Fruit fly (Drosophila melanogaster) whole organism, prepupa: ENCODE results near the gene Sgp.

Source experiments
- Blimp-1 ChIP-seq: fragments of 200-800 bp; sonication (Bioruptor generic); optimal IDR thresholded peaks from 3 replicates; lab custom pipeline; 2017; ENCODE audit warnings: missing biosample characterization, missing genetic modification characterization, mild to moderate bottlenecking, moderate library complexity, missing genetic modification reagents
- CG10631 ChIP-seq: fragments of 200-800 bp; sonication (Bioruptor generic); optimal IDR thresholded peaks from 2 replicates; lab custom pipeline; 2016; ENCODE audit warnings: missing biosample characterization, missing genetic modification characterization
- CG10669 ChIP-seq: fragments of 200-800 bp; sonication (Bioruptor generic); optimal IDR thresholded peaks from 3 replicates; lab custom pipeline; 2018; ENCODE audit warnings: missing biosample characterization, mild to moderate bottlenecking, missing genetic modification characterization, moderate library complexity
- CG11762 ChIP-seq: fragments of 200-800 bp; sonication (Bioruptor generic); optimal IDR thresholded peaks from 3 replicates; lab custom pipeline; 2016; ENCODE audit warnings: missing biosample characterization, missing genetic modification characterization; ENCODE audit not compliant: insufficient read depth
- CG11902 ChIP-seq: fragments of 200-800 bp; sonication (Bioruptor generic); optimal IDR thresholded peaks from 3 replicates; lab custom pipeline; 2016; ENCODE audit warnings: missing biosample characterization, missing genetic modification characterization
- CG15336 ChIP-seq: fragments of 200-800 bp; sonication (Bioruptor generic); IDR thresholded peaks from 2 replicates; pipeline ENCODE4 v1.3.6; 2022; ENCODE audit warnings: missing biosample characterization, missing genetic modification characterization
- CG1621 ChIP-seq: fragments of 200-800 bp; sonication (Bioruptor generic); optimal IDR thresholded peaks from 3 replicates; lab custom pipeline; 2018; ENCODE audit warnings: missing biosample characterization, mild to moderate bottlenecking, missing genetic modification characterization
- CG16779 ChIP-seq: fragments of 200-800 bp; sonication (Bioruptor generic); optimal IDR thresholded peaks from 3 replicates; lab custom pipeline; 2017; ENCODE audit warnings: missing biosample characterization, mild to moderate bottlenecking, missing genetic modification characterization
- CG32006 ChIP-seq: fragments of 200-800 bp; sonication (Bioruptor generic); optimal IDR thresholded peaks from 3 replicates; lab custom pipeline; 2017; ENCODE audit warnings: missing biosample characterization, mild to moderate bottlenecking, missing genetic modification characterization
- CG34406 ChIP-seq: fragments of 200-800 bp; sonication (Bioruptor generic); optimal IDR thresholded peaks from 3 replicates; lab custom pipeline; 2016; ENCODE audit warnings: missing biosample characterization, missing genetic modification characterization
- CG6163 ChIP-seq: fragments of 200-800 bp; sonication (Bioruptor generic); IDR thresholded peaks from 3 replicates; pipeline ENCODE4 v1.3.6; 2022; ENCODE audit warnings: missing biosample characterization, missing genetic modification characterization
- CG6792 ChIP-seq: fragments of 200-800 bp; sonication (Bioruptor generic); optimal IDR thresholded peaks from 3 replicates; lab custom pipeline; 2016; ENCODE audit warnings: missing biosample characterization, missing genetic modification characterization
- CG6854 ChIP-seq: fragments of 200-800 bp; sonication (Bioruptor generic); optimal IDR thresholded peaks from 2 replicates; lab custom pipeline; 2017; ENCODE audit warnings: missing biosample characterization, mild to moderate bottlenecking, missing genetic modification characterization
- CG8632 ChIP-seq: fragments of 200-800 bp; sonication (Bioruptor generic); optimal IDR thresholded peaks from 3 replicates; lab custom pipeline; 2016; ENCODE audit warnings: missing biosample characterization, missing genetic modification characterization
- CG9139 ChIP-seq: fragments of 200-800 bp; sonication (Bioruptor generic); optimal IDR thresholded peaks from 3 replicates; lab custom pipeline; 2017; ENCODE audit warnings: missing biosample characterization, mild to moderate bottlenecking, missing genetic modification characterization
- Eip75B ChIP-seq: fragments of 200-800 bp; sonication (Bioruptor generic); optimal IDR thresholded peaks from 3 replicates; lab custom pipeline; 2016; ENCODE audit warnings: missing biosample characterization, missing genetic modification characterization
- Eip78C ChIP-seq: fragments of 200-800 bp; sonication (Bioruptor generic); peaks from one replicate; lab custom pipeline; 2016; ENCODE audit warnings: missing biosample characterization, missing genetic modification characterization
- Ets21C ChIP-seq: fragments of 200-800 bp; sonication (Bioruptor generic); optimal IDR thresholded peaks from 3 replicates; lab custom pipeline; 2016; ENCODE audit warnings: missing biosample characterization, missing genetic modification characterization
- Ets96B ChIP-seq: fragments of 200-800 bp; optimal IDR thresholded peaks from 2 replicates; lab custom pipeline; 2019; ENCODE audit warnings: missing biosample characterization, mild to moderate bottlenecking, missing genetic modification characterization, moderate library complexity
- Gug ChIP-seq: fragments of 200-800 bp; sonication (Bioruptor generic); IDR thresholded peaks from 2 replicates; pipeline ENCODE4 v1.3.6; 2022; ENCODE audit warnings: missing biosample characterization, missing genetic modification characterization
- Hr38 ChIP-seq: sonication (Bioruptor generic); optimal IDR thresholded peaks from 2 replicates; lab custom pipeline; 2016; ENCODE audit warnings: missing biosample characterization, missing genetic modification characterization
- Hr4 ChIP-seq: fragments of 200-800 bp; sonication (Bioruptor generic); optimal IDR thresholded peaks from 3 replicates; lab custom pipeline; 2016; ENCODE audit warnings: missing biosample characterization, missing genetic modification characterization
- Lpt ChIP-seq: fragments of 200-800 bp; sonication (Bioruptor generic); optimal IDR thresholded peaks from 3 replicates; lab custom pipeline; 2016; ENCODE audit warnings: missing biosample characterization, missing genetic modification characterization
- Met ChIP-seq: fragments of 200-800 bp; sonication (Bioruptor generic); optimal IDR thresholded peaks from 3 replicates; lab custom pipeline; 2016; ENCODE audit warnings: missing biosample characterization, missing genetic modification characterization
- OdsH ChIP-seq: fragments of 200-800 bp; sonication (Bioruptor generic); optimal IDR thresholded peaks from 3 replicates; lab custom pipeline; 2016; ENCODE audit warnings: missing biosample characterization, missing genetic modification characterization
- Smox ChIP-seq: fragments of 200-800 bp; sonication (Bioruptor generic); optimal IDR thresholded peaks from 3 replicates; lab custom pipeline; 2016; ENCODE audit warnings: missing biosample characterization, missing genetic modification characterization
- Sox102F ChIP-seq: fragments of 200-800 bp; sonication (Bioruptor generic); optimal IDR thresholded peaks from 2 replicates; lab custom pipeline; 2016; ENCODE audit warnings: missing biosample characterization, mild to moderate bottlenecking, missing genetic modification characterization
- Sox14 ChIP-seq: fragments of 200-800 bp; sonication (Bioruptor generic); optimal IDR thresholded peaks from 3 replicates; lab custom pipeline; 2016; ENCODE audit warnings: missing biosample characterization, missing genetic modification characterization
- Sox15 ChIP-seq: fragments of 200-800 bp; sonication (Bioruptor generic); optimal IDR thresholded peaks from 3 replicates; lab custom pipeline; 2016; ENCODE audit warnings: missing biosample characterization, missing genetic modification characterization
- achi ChIP-seq: fragments of 200-800 bp; sonication (Bioruptor generic); optimal IDR thresholded peaks from 3 replicates; lab custom pipeline; 2016; ENCODE audit warnings: missing biosample characterization, missing genetic modification characterization
- acj6 ChIP-seq: fragments of 200-800 bp; sonication (Bioruptor generic); optimal IDR thresholded peaks from 3 replicates; lab custom pipeline; 2016; ENCODE audit warnings: missing biosample characterization, missing genetic modification characterization
- cyc ChIP-seq: fragments of 200-800 bp; sonication (Bioruptor generic); optimal IDR thresholded peaks from 3 replicates; lab custom pipeline; 2016; ENCODE audit warnings: missing biosample characterization, missing genetic modification characterization
- dsx ChIP-seq: fragments of 200-800 bp; optimal IDR thresholded peaks from 3 replicates; lab custom pipeline; 2019; ENCODE audit warnings: missing biosample characterization, mild to moderate bottlenecking, missing genetic modification characterization, moderate library complexity; ENCODE audit not compliant: poor library complexity, severe bottlenecking
- esn ChIP-seq: fragments of 200-800 bp; sonication (Bioruptor generic); optimal IDR thresholded peaks from 2 replicates; lab custom pipeline; 2016; ENCODE audit warnings: missing biosample characterization, mild to moderate bottlenecking, missing genetic modification characterization, moderate library complexity
- net ChIP-seq: fragments of 200-800 bp; sonication (Bioruptor generic); optimal IDR thresholded peaks from 3 replicates; lab custom pipeline; 2016; ENCODE audit warnings: missing biosample characterization, missing genetic modification characterization
- pdm3 ChIP-seq: fragments of 200-800 bp; sonication (Bioruptor generic); optimal IDR thresholded peaks from 3 replicates; lab custom pipeline; 2016; ENCODE audit warnings: missing biosample characterization, missing genetic modification characterization
- salr ChIP-seq, 2 experiments: fragments of 200-800 bp; sonication (Bioruptor generic); optimal IDR thresholded peaks; 3 replicates each; lab custom pipeline; 2016 to 2018; ENCODE audit warnings: missing biosample characterization in 2 of 2, missing genetic modification characterization in 2 of 2, mild to moderate bottlenecking in 1 of 2
- spab ChIP-seq: fragments of 200-800 bp; sonication (Bioruptor generic); optimal IDR thresholded peaks from 2 replicates; lab custom pipeline; 2017; ENCODE audit warnings: missing biosample characterization, mild to moderate bottlenecking, missing genetic modification characterization, missing genetic modification reagents
- svp ChIP-seq: fragments of 200-800 bp; sonication (Bioruptor generic); peaks from one replicate; lab custom pipeline; 2016; ENCODE audit warnings: missing biosample characterization, missing genetic modification characterization
- topi ChIP-seq: fragments of 200-800 bp; sonication (Bioruptor generic); optimal IDR thresholded peaks from 3 replicates; lab custom pipeline; 2016; ENCODE audit warnings: missing biosample characterization, missing genetic modification characterization
- vri ChIP-seq: fragments of 200-800 bp; sonication (Bioruptor generic); optimal IDR thresholded peaks from 3 replicates; lab custom pipeline; 2016; ENCODE audit warnings: missing biosample characterization, mild to moderate bottlenecking, missing genetic modification characterization

Gene Sgp

DNA sequence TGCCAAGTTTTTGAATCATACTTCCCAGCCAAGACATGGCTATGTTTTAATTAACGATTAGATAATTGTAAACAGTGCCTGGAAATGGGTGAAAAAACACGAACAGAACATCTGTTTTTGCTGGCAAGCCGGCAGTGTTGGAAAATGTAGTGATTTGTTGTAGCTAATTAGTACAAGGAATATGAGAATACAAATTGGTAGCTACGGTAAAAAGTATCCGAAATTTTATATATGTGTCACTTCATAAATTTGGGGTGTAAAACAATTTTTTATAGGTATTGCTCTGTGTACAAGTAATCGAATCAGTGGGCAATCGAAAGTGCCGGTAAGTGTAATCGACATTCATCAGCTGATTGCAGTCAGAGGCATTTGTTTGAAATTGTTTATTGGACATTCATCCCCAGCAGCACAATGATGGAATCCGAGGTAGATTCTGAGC lies 2.2 kb upstream of the Sgp start, which contains the start of the genes mRpL51 and Uba4 (continued):
- TF ChIP-seq Hr38 (GFP tag; lab: Kevin White, UChicago) (no peak), Blimp-1 (GFP tag; lab: Kevin White, UChicago) (no peak), Sox15 (GFP tag; lab: Kevin White, UChicago) (no peak), spab (GFP tag; lab: Kevin White, UChicago) (no peak), svp (GFP tag; lab: Kevin White, UChicago) (no peak), topi (GFP tag; lab: Kevin White, UChicago) (peak; percentile 57), Sox102F (GFP tag; lab: Kevin White, UChicago) (no peak), vri (GFP tag; lab: Kevin White, UChicago) (peak; percentile 84), cyc (GFP tag; lab: Kevin White, UChicago) (peak; percentile 19), CG34406 (GFP tag; lab: Kevin White, UChicago) (peak; percentile 39), CG10631 (GFP tag; lab: Kevin White, UChicago) (peak; percentile 41), Ets21C (GFP tag; lab: Kevin White, UChicago) (no peak)

- TF ChIP-seq CG6163 (GFP tag; lab: Robert Waterston, UW) (peak; percentile 41; the same call in 1 of the 3 replicates), Sox14 (peak; percentile 16), CG1621 (tag; lab: Kevin White, UChicago) (peak; percentile 22), net (GFP tag; lab: Kevin White, UChicago) (no peak), Eip78C (GFP tag; lab: Kevin White, UChicago) (peak; percentile 55), Met (GFP tag; lab: Kevin White, UChicago) (no peak), CG15336 (GFP tag; lab: Robert Waterston, UW) (peak; percentile 51), svp (GFP tag; lab: Kevin White, UChicago) (peak; percentile 86), spab (GFP tag; lab: Kevin White, UChicago) (no peak), Hr4 (GFP tag; lab: Kevin White, UChicago) (peak; percentile 6), esn (GFP tag; lab: Kevin White, UChicago) (peak; percentile 26), CG6854 (GFP tag; lab: Kevin White, UChicago) (peak; percentile 12)
These were observed 2.3 kb downstream of the Sgp start, which contains the start of gene Acer for dm6 chr2L:8521724-8522309. Gene Acer, plus strand, starts transcription at chr2L:8521933.

DNA sequence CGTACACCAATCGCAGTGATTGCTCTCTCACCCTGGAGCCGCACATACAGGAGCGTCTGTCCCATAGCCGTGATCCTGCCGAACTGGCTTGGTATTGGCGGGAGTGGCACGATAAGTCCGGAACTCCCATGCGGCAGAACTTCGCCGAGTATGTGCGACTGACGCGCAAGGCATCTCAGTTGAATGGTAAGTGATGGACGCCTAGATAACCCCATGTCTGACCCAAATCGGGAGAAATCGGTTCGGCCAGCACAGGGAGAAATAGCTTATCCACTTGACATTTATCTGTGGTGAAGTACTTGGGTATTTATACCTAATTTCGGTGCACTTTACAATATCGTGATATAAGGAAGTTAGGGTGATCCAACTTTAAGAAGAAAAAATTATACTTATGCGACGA lies 3.3 kb downstream of the Sgp start:
- TF ChIP-seq salr (GFP tag; optimal IDR thresholded peaks at IDR 0.05; lab: Kevin White, UChicago) (no peak), CG32006 (no peak), dsx (GFP tag; lab: Kevin White, UChicago) (no peak), svp (GFP tag; lab: Kevin White, UChicago) (peak; percentile 94)

DNA sequence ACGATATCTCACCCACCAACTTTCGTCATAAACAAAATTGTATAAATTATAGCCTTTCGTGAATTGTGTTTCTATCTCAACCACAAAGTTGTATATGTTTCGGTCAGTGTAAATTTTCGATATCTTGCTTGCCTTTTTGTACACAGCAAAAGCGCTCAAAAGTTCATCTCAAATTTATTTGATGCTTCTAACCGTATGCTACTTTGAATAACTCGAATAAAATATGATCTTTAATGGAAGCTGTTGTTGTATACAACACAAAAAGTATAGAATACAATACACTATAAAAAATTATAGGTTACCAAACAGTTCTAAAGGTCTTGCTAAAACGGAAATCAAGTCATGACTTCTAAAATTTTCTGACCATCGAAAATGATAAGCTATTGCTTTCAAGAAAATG lies 5.5 kb downstream of the Sgp start:
- no peak for TF ChIP-seq Met (GFP tag; lab: Kevin White, UChicago)
- TF ChIP-seq CG8632: no peak
- no peak for TF ChIP-seq achi (GFP tag; lab: Kevin White, UChicago)
- no peak for TF ChIP-seq CG11762
- no peak for TF ChIP-seq CG10631 (GFP tag; lab: Kevin White, UChicago)
- TF ChIP-seq Ets96B (tag; lab: Kevin White, UChicago): no peak

DNA sequence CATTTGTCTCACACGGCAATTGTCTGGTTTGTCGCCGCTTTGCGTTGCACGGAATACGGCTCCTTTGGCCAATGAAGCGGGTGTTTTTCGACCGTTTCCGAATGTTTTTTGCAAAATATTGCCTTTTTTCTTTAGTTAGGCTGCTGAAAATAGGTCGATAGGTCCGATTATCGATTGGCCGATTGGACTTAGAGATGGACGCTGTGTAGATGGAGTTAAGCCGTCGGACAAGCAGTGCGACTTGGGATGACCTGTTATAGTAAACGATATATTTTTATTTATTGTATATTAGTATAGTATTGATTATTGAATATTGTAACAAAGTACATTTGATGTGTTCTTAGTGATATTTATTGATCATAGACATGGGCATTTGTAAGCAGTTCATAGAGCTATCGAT lies 8.8 kb downstream of the Sgp start, which contains the start of the genes lmgA and lmgB:
Gene lmgA, minus strand, starts transcription at position 301 of the 400 bp plus-strand sequence.
Gene lmgB, minus strand, starts transcription at position 301 of the 400 bp plus-strand sequence.
- TF ChIP-seq spab (GFP tag; lab: Kevin White, UChicago) (no peak), CG10631 (GFP tag; lab: Kevin White, UChicago) (peak; percentile 58), CG16779 (tag; lab: Kevin White, UChicago) (no peak), CG6792 (no peak), Sox102F (GFP tag; lab: Kevin White, UChicago) (no peak), Lpt (GFP tag; lab: Kevin White, UChicago) (no peak), CG15336 (GFP tag; lab: Robert Waterston, UW) (0 out of 2 replicates have a peak, but pooled peaks have one; percentile 18), Hr4 (GFP tag; lab: Kevin White, UChicago) (peak; percentile 37), Eip75B (GFP tag; lab: Kevin White, UChicago) (peak; percentile 74), Gug (no peak), Met (GFP tag; lab: Kevin White, UChicago) (no peak), CG6163 (GFP tag; lab: Robert Waterston, UW) (no peak), svp (GFP tag; lab: Kevin White, UChicago) (no peak), OdsH (GFP tag; lab: Kevin White, UChicago) (peak; percentile 32), CG9139 (GFP tag; lab: Kevin White, UChicago) (no peak), Smox (GFP tag; lab: Kevin White, UChicago) (no peak), acj6 (peak; percentile 39), Hr38 (GFP tag; lab: Kevin White, UChicago) (no peak), CG11902 (GFP tag; lab: Kevin White, UChicago) (no peak), Eip78C (GFP tag; lab: Kevin White, UChicago) (peak; percentile 66), CG34406 (GFP tag; lab: Kevin White, UChicago) (no peak), pdm3 (GFP tag; lab: Kevin White, UChicago) (no peak), net (GFP tag; lab: Kevin White, UChicago) (no peak), CG10669 (GFP tag; lab: Kevin White, UChicago) (no peak)
